Worm (Caenorhabditis elegans) whole organism, L2 larva: ENCODE measurements around the gene T21H3.5.

Source experiments
- C34F6.9 ChIP-seq: fragments of 150-350 bp; optimal IDR thresholded peaks from 2 replicates; lab custom pipeline; 2014; ENCODE audit warnings: missing biosample characterization, missing genetic modification characterization
- F13H6.1 ChIP-seq: sonication (generic microtip); optimal IDR thresholded peaks from 2 replicates; lab custom pipeline; 2016; ENCODE audit warnings: missing genetic modification characterization, missing compliant biosample characterization
- R02D3.7 ChIP-seq: fragments of 150-350 bp; optimal IDR thresholded peaks from 2 replicates; lab custom pipeline; 2014; ENCODE audit warnings: missing biosample characterization, missing genetic modification characterization
- Y55F3AM.14 ChIP-seq: fragments of 200-800 bp; sonication (Bioruptor generic); optimal IDR thresholded peaks from 2 replicates; lab custom pipeline; 2018; ENCODE audit warnings: mild to moderate bottlenecking, missing genetic modification characterization, missing compliant biosample characterization
- aly-2 ChIP-seq: fragments of 150-350 bp; optimal IDR thresholded peaks from 2 replicates; lab custom pipeline; 2014; ENCODE audit warnings: missing biosample characterization, missing genetic modification characterization
- blmp-1 ChIP-seq: sonication (generic microtip); optimal IDR thresholded peaks from 2 replicates; lab custom pipeline; 2017; ENCODE audit warnings: missing genetic modification characterization, mild to moderate bottlenecking, missing compliant biosample characterization, antibody characterized with exemption, moderate library complexity; ENCODE audit not compliant: insufficient read depth
- ceh-16 ChIP-seq: fragments of 150-350 bp; optimal IDR thresholded peaks from 2 replicates; lab custom pipeline; 2014; ENCODE audit warnings: missing biosample characterization, missing genetic modification characterization
- ceh-82 ChIP-seq: fragments of 150-350 bp; optimal IDR thresholded peaks from 2 replicates; lab custom pipeline; 2014; ENCODE audit warnings: missing biosample characterization, missing genetic modification characterization
- crh-2 ChIP-seq: sonication (generic microtip); optimal IDR thresholded peaks from 2 replicates; lab custom pipeline; 2017; ENCODE audit warnings: missing biosample characterization, missing genetic modification characterization
- egl-27 ChIP-seq: sonication (generic microtip); optimal IDR thresholded peaks from 3 replicates; lab custom pipeline; 2017; ENCODE audit warnings: missing biosample characterization, missing genetic modification reagents, missing genetic modification characterization
- elt-1 ChIP-seq: fragments of 150-350 bp; optimal IDR thresholded peaks from 2 replicates; lab custom pipeline; 2014; ENCODE audit warnings: missing biosample characterization, missing genetic modification characterization
- elt-3 ChIP-seq: sonication (generic microtip); optimal IDR thresholded peaks from 2 replicates; lab custom pipeline; 2017; ENCODE audit warnings: missing biosample characterization, missing genetic modification characterization
- fos-1 ChIP-seq: fragments of 150-350 bp; optimal IDR thresholded peaks from 2 replicates; lab custom pipeline; 2014; ENCODE audit warnings: missing biosample characterization, missing genetic modification characterization
- gmeb-1 ChIP-seq: fragments of 150-350 bp; optimal IDR thresholded peaks from 2 replicates; lab custom pipeline; 2014; ENCODE audit warnings: missing biosample characterization, missing genetic modification characterization
- lin-11 ChIP-seq: fragments of 150-350 bp; sonication (generic microtip); optimal IDR thresholded peaks from 2 replicates; lab custom pipeline; 2014; ENCODE audit warnings: missing biosample characterization, missing genetic modification characterization, inconsistent platforms, mixed read lengths
- lin-13 ChIP-seq: fragments of 150-350 bp; optimal IDR thresholded peaks from 2 replicates; lab custom pipeline; 2014; ENCODE audit warnings: missing biosample characterization, missing genetic modification reagents, missing genetic modification characterization
- lin-39 ChIP-seq: fragments of 150-350 bp; optimal IDR thresholded peaks from 2 replicates; lab custom pipeline; 2014; ENCODE audit warnings: missing biosample characterization, missing genetic modification reagents, missing genetic modification characterization
- lsy-2 ChIP-seq, 2 experiments: fragments of 150-350 bp in 1 of 2; sonication (generic microtip) in 1 of 2; optimal IDR thresholded peaks; 2 replicates each; lab custom pipeline; 2014 to 2017; ENCODE audit warnings: missing biosample characterization in 2 of 2, missing genetic modification characterization in 2 of 2
- mab-5 ChIP-seq: fragments of 150-350 bp; optimal IDR thresholded peaks from 2 replicates; lab custom pipeline; 2014; ENCODE audit warnings: missing biosample characterization, missing genetic modification characterization
- mbf-1 ChIP-seq: sonication (generic microtip); optimal IDR thresholded peaks from 2 replicates; lab custom pipeline; 2017; ENCODE audit warnings: missing biosample characterization, missing genetic modification characterization
- nhr-11 ChIP-seq: fragments of 150-350 bp; optimal IDR thresholded peaks from 2 replicates; lab custom pipeline; 2014; ENCODE audit warnings: missing biosample characterization, missing genetic modification characterization
- nhr-12 ChIP-seq: fragments of 150-350 bp; optimal IDR thresholded peaks from 2 replicates; lab custom pipeline; 2014; ENCODE audit warnings: missing biosample characterization, missing genetic modification characterization
- nhr-129 ChIP-seq: fragments of 150-350 bp; optimal IDR thresholded peaks from 2 replicates; lab custom pipeline; 2014; ENCODE audit warnings: missing biosample characterization, missing genetic modification characterization
- nhr-21 ChIP-seq: fragments of 150-350 bp; optimal IDR thresholded peaks from 2 replicates; lab custom pipeline; 2014; ENCODE audit warnings: missing biosample characterization, missing genetic modification characterization
- nhr-23 ChIP-seq: fragments of 150-350 bp; optimal IDR thresholded peaks from 2 replicates; lab custom pipeline; 2014; ENCODE audit warnings: missing biosample characterization, missing genetic modification reagents, missing genetic modification characterization
- nhr-237 ChIP-seq: fragments of 150-350 bp; optimal IDR thresholded peaks from 2 replicates; lab custom pipeline; 2014; ENCODE audit warnings: missing biosample characterization, missing genetic modification characterization
- nhr-25 ChIP-seq: fragments of 150-350 bp; sonication (generic microtip); optimal IDR thresholded peaks from 3 replicates; lab custom pipeline; 2014; ENCODE audit warnings: missing biosample characterization, missing genetic modification characterization
- nhr-77 ChIP-seq: fragments of 150-350 bp; optimal IDR thresholded peaks from 2 replicates; lab custom pipeline; 2014; ENCODE audit warnings: missing biosample characterization, missing genetic modification characterization
- peb-1 ChIP-seq: fragments of 150-350 bp; optimal IDR thresholded peaks from 2 replicates; lab custom pipeline; 2014; ENCODE audit warnings: missing biosample characterization, missing genetic modification characterization
- sem-4 ChIP-seq: fragments of 150-350 bp; optimal IDR thresholded peaks from 2 replicates; lab custom pipeline; 2014; ENCODE audit warnings: missing biosample characterization, missing genetic modification reagents, missing genetic modification characterization
- skn-1 ChIP-seq: sonication (generic microtip); optimal IDR thresholded peaks from 2 replicates; lab custom pipeline; 2017; ENCODE audit warnings: missing biosample characterization, missing genetic modification characterization
- sma-3 ChIP-seq: sonication (generic microtip); optimal IDR thresholded peaks from 2 replicates; lab custom pipeline; 2016; ENCODE audit warnings: missing genetic modification reagents, missing genetic modification characterization, missing compliant biosample characterization
- sma-9 ChIP-seq, 2 experiments: fragments of 150-350 bp in 1 of 2; sonication (generic microtip) in 1 of 2; optimal IDR thresholded peaks; 2 replicates each; lab custom pipeline; 2014 to 2016; ENCODE audit warnings: missing genetic modification characterization in 2 of 2, mild to moderate bottlenecking in 1 of 2, missing biosample characterization in 1 of 2, missing compliant biosample characterization in 1 of 2, missing genetic modification reagents in 1 of 2, moderate library complexity in 1 of 2
- snpc-4 ChIP-seq: fragments of 150-350 bp; optimal IDR thresholded peaks from 2 replicates; lab custom pipeline; 2014; ENCODE audit warnings: missing biosample characterization, missing genetic modification characterization
- unc-39 ChIP-seq: fragments of 150-350 bp; optimal IDR thresholded peaks from 2 replicates; lab custom pipeline; 2014; ENCODE audit warnings: missing biosample characterization, missing genetic modification characterization
- unc-55 ChIP-seq: fragments of 150-350 bp; sonication (generic microtip); optimal IDR thresholded peaks from 3 replicates; lab custom pipeline; 2014; ENCODE audit warnings: missing biosample characterization, missing genetic modification reagents, missing genetic modification characterization
- unc-62 ChIP-seq: fragments of 150-350 bp; optimal IDR thresholded peaks from 2 replicates; lab custom pipeline; 2014; ENCODE audit warnings: missing biosample characterization, missing genetic modification reagents, missing genetic modification characterization
- zag-1 ChIP-seq: fragments of 150-350 bp; optimal IDR thresholded peaks from 2 replicates; lab custom pipeline; 2014; ENCODE audit warnings: missing biosample characterization, missing genetic modification characterization
- ztf-1 ChIP-seq: fragments of 200-800 bp; sonication (Bioruptor generic); conservative IDR thresholded peaks from 2 replicates; pipeline ENCODE4 v1.3.6; 2022; ENCODE audit warnings: missing genetic modification characterization, missing compliant biosample characterization
- ztf-11 ChIP-seq: sonication (generic microtip); optimal IDR thresholded peaks from 2 replicates; lab custom pipeline; 2017; ENCODE audit warnings: missing biosample characterization, missing genetic modification characterization
- ztf-4 ChIP-seq: fragments of 150-350 bp; optimal IDR thresholded peaks from 2 replicates; lab custom pipeline; 2014; ENCODE audit warnings: missing biosample characterization, missing genetic modification characterization

Gene T21H3.5

ce11 chrV:1158247-1158646 is 5.8 kb downstream of the T21H3.5 start:
- TF ChIP-seq nhr-129 (tag; lab: Kevin White, UChicago) (peak; percentile 3), lsy-2 (tag; optimal IDR thresholded peaks at IDR 0.05; lab: Kevin White, UChicago) (peak; percentile 14 to 27), ztf-1 (GFP tag; lab: Robert Waterston, UW) (no peak), Y55F3AM.14 (peak; percentile 79)

ce11 chrV:1157443-1157842 is 6.7 kb downstream of the T21H3.5 start:
- TF ChIP-seq nhr-77 (tag; lab: Kevin White, UChicago) (peak; percentile 0), unc-55 (no peak), Y55F3AM.14 (peak; percentile 62), zag-1 (no peak), unc-62 (GFP tag; lab: Kevin White, UChicago) (no peak)
- TF ChIP-seq, all 48 proteins: peak for 2

- TF ChIP-seq lin-39 (tag; lab: Kevin White, UChicago) = no peak
- TF ChIP-seq nhr-129 (tag; lab: Kevin White, UChicago) = no peak
- TF ChIP-seq ceh-16 = no peak
- TF ChIP-seq fos-1 (tag; lab: Kevin White, UChicago) = no peak
- TF ChIP-seq ztf-4 (tag; lab: Kevin White, UChicago) = no peak
- no peak for TF ChIP-seq sma-9 (GFP tag; optimal IDR thresholded peaks at IDR 0.05; lab: Kevin White, UChicago)
- no peak for TF ChIP-seq sma-9 (tag; optimal IDR thresholded peaks at IDR 0.05; lab: Kevin White, UChicago)
- TF ChIP-seq blmp-1 (tag; lab: Kevin White, UChicago) = no peak
- no peak for TF ChIP-seq nhr-21 (tag; lab: Kevin White, UChicago)
- no peak for TF ChIP-seq crh-2 (tag; lab: Kevin White, UChicago)
- no peak for TF ChIP-seq C34F6.9 (tag; lab: Kevin White, UChicago)
- no peak for TF ChIP-seq elt-1 (tag; lab: Kevin White, UChicago)
- TF ChIP-seq zag-1 = no peak
Measured at ce11 chrV:1156431-1156830, 7.7 kb downstream of the T21H3.5 start.

DNA sequence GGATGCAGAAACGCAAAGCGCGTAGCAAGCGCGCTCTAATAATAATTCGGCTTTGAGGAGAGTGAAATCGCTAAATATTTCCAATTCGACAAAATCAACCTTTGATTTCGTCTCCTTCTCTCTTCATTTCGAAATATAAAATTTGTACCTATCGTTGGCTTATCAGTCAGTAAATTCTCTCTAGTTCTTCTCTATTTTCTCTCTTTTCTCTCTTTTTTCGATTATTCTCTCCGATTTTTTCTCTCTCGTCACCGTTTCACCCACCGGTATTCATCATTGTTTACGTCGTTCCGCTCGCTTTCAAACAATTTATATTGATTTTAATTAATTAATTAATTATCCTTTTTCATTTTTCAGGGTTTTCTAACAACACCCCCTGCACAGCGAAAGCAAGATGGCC is 8.2 kb downstream of the T21H3.5 start, which contains the start of gene cmd-1:
TSS of gene cmd-1 (plus strand) at position 358 of the 400 bp plus-strand sequence.
- peak; percentile 15 for TF ChIP-seq crh-2 (tag; lab: Kevin White, UChicago)
- peak; percentile 81 for TF ChIP-seq fos-1 (tag; lab: Kevin White, UChicago)
- peak; percentile 45 for TF ChIP-seq lin-13
- no peak for TF ChIP-seq sma-9 (GFP tag; optimal IDR thresholded peaks at IDR 0.05; lab: Kevin White, UChicago)
- no peak for TF ChIP-seq sma-9 (tag; optimal IDR thresholded peaks at IDR 0.05; lab: Kevin White, UChicago)
- TF ChIP-seq gmeb-1 (tag; lab: Kevin White, UChicago) = peak; percentile 30
- peak; percentile 56 for TF ChIP-seq sma-3 (GFP tag; lab: Kevin White, UChicago)
- TF ChIP-seq nhr-21 (tag; lab: Kevin White, UChicago) = peak; percentile 42
- TF ChIP-seq snpc-4 (tag; lab: Kevin White, UChicago) = no peak
- TF ChIP-seq skn-1 (tag; lab: Kevin White, UChicago) = no peak
- no peak for TF ChIP-seq nhr-237 (tag; lab: Kevin White, UChicago)

ce11 chrV:1154472-1155278 is 9.4 kb downstream of the T21H3.5 start:
- TF ChIP-seq Y55F3AM.14 (peak; percentile 81), elt-1 (tag; lab: Kevin White, UChicago) (no peak), nhr-25 (tag; lab: Kevin White, UChicago) (peak; percentile 38), nhr-12 (no peak), mbf-1 (tag; lab: Kevin White, UChicago) (no peak), aly-2 (no peak), ztf-4 (tag; lab: Kevin White, UChicago) (peak; percentile 24), ztf-11 (no peak), gmeb-1 (tag; lab: Kevin White, UChicago) (no peak), mab-5 (tag; lab: Kevin White, UChicago) (no peak), sma-3 (GFP tag; lab: Kevin White, UChicago) (peak; percentile 44), unc-62 (GFP tag; lab: Kevin White, UChicago) (no peak), lin-11 (tag; lab: Kevin White, UChicago) (no peak), ceh-82 (no peak), unc-39 (tag; lab: Kevin White, UChicago) (no peak), F13H6.1 (tag; lab: Kevin White, UChicago) (peak; percentile 26), lsy-2 (tag; optimal IDR thresholded peaks at IDR 0.05; lab: Kevin White, UChicago) (no peak), fos-1 (tag; lab: Kevin White, UChicago) (no peak), peb-1 (tag; lab: Kevin White, UChicago) (no peak), C34F6.9 (tag; lab: Kevin White, UChicago) (no peak), sma-9 (GFP tag; optimal IDR thresholded peaks at IDR 0.05; lab: Kevin White, UChicago) (peak; percentile 25), sma-9 (tag; optimal IDR thresholded peaks at IDR 0.05; lab: Kevin White, UChicago) (no peak), egl-27 (no peak), R02D3.7 (no peak), crh-2 (tag; lab: Kevin White, UChicago) (no peak), nhr-77 (tag; lab: Kevin White, UChicago) (no peak), nhr-23 (tag; lab: Kevin White, UChicago) (no peak), sem-4 (tag; lab: Kevin White, UChicago) (no peak), elt-3 (no peak), nhr-11 (tag; lab: Kevin White, UChicago) (no peak)
